Fruit fly (Drosophila melanogaster): ENCODE data around the gene Nin.

DNA sequence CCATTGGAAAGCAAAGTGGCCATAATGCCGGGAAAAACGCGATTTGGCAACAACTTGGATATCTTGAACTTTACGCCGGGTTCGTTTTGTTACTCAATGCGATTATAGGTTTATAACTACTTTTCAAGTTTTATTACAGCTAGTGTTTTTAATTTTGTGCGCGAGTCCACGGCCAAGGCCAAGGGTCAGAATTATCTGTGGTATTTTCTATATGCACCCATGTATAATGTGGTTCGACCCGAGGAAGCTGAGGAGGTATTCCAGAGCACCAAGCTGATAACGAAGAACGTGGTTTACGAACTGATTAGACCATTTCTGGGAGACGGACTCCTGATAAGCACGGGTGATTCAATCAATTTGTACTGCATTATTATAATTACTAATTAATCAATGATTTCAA is 14.2 kb downstream of the Nin start:
- TF ChIP-seq CG11617 (GFP tag; optimal IDR thresholded peaks at IDR 0.05) (no peak), CG7101 (tag; optimal IDR thresholded peaks at IDR 0.05) (no peak), pad (GFP tag; optimal IDR thresholded peaks at IDR 0.05) (no peak), cnc (optimal IDR thresholded peaks at IDR 0.05) (no peak), bab1 (GFP tag; optimal IDR thresholded peaks at IDR 0.05) (no peak)
